Fruit fly (Drosophila melanogaster) whole organism, pupa: ENCODE measurements around the gene CG9205.

Experiments
- CG10348 ChIP-seq: fragments of 200-800 bp; sonication (Bioruptor generic); IDR thresholded peaks from 2 replicates; pipeline ENCODE4 v1.3.6; 2022; ENCODE audit warnings: missing biosample characterization, missing genetic modification characterization
- CG13204 ChIP-seq: fragments of 200-800 bp; sonication (Bioruptor generic); optimal IDR thresholded peaks from 2 replicates; lab custom pipeline; 2018; ENCODE audit warnings: missing biosample characterization, mild to moderate bottlenecking, missing genetic modification characterization, moderate library complexity
- CG15710 ChIP-seq: fragments of 200-800 bp; sonication (Bioruptor generic); optimal IDR thresholded peaks from 2 replicates; lab custom pipeline; 2018; ENCODE audit warnings: missing biosample characterization, mild to moderate bottlenecking, missing genetic modification characterization, moderate library complexity
- CG17806 ChIP-seq: fragments of 200-800 bp; sonication (Bioruptor generic); optimal IDR thresholded peaks from 2 replicates; lab custom pipeline; 2018; ENCODE audit warnings: missing biosample characterization, mild to moderate bottlenecking, missing genetic modification characterization, moderate library complexity
- CG32121 ChIP-seq: fragments of 200-800 bp; sonication (Bioruptor generic); IDR thresholded peaks from 2 replicates; pipeline ENCODE4 v1.3.6; 2022; ENCODE audit warnings: missing biosample characterization, missing genetic modification characterization
- EcR ChIP-seq: fragments of 200-800 bp; sonication (Bioruptor generic); optimal IDR thresholded peaks from 3 replicates; lab custom pipeline; 2019; ENCODE audit warnings: missing biosample characterization, missing genetic modification characterization, mild to moderate bottlenecking, moderate library complexity, missing genetic modification reagents
- rn ChIP-seq: fragments of 200-800 bp; sonication (Bioruptor generic); IDR thresholded peaks from 2 replicates; pipeline ENCODE4 v1.3.6; 2022; ENCODE audit warnings: missing biosample characterization, missing genetic modification characterization

DNA sequence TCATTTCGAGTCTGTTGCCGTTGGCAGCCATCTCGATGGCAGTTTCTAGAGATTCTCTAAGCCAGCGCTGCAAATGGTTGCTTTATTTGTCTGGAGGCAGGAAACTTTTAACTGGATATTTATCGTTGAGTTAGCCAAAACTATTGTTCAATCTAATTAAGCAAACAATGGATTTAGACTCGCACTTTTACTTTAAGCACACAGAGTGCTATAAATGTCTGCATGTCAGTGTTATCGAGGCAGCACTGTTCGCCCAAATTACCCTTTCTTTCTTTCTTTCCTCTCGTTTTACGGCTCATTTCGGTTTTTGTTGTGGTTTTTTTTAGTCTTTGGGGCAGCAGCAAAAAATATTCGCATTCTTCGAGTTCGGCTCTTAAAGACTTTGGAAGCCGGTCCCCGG lies 2.8 kb upstream of the CG9205 start:
- TF ChIP-seq CG32121 (GFP tag; lab: Robert Waterston, UW) (no peak), CG10348 (GFP tag; lab: Robert Waterston, UW) (no peak), rn (GFP tag; lab: Robert Waterston, UW) (no peak), CG13204 (GFP tag; lab: Kevin White, UChicago) (no peak), CG15710 (tag; lab: Kevin White, UChicago) (peak; percentile 26), CG17806 (tag; lab: Kevin White, UChicago) (peak; percentile 2), EcR (no peak)
